Fruit fly (Drosophila melanogaster) whole organism, embryonic: ENCODE measurements around the gene Cyp4d14.

Source experiments
- Abd-B ChIP-seq: fragments of 200-800 bp; sonication (Bioruptor generic); optimal IDR thresholded peaks from 2 replicates; lab custom pipeline; 2018; ENCODE audit warnings: missing biosample characterization, mild to moderate bottlenecking, missing genetic modification characterization, moderate library complexity
- CG11456 ChIP-seq: fragments of 200-800 bp; sonication (Bioruptor generic); IDR thresholded peaks from 3 replicates; pipeline ENCODE4 v1.3.6; 2022; ENCODE audit warnings: missing biosample characterization, missing genetic modification characterization
- CG13775 ChIP-seq: fragments of 200-800 bp; sonication (Bioruptor generic); optimal IDR thresholded peaks from 3 replicates; lab custom pipeline; 2017; ENCODE audit warnings: missing biosample characterization, mild to moderate bottlenecking, missing genetic modification characterization
- CG15479 ChIP-seq: fragments of 200-800 bp; sonication (Bioruptor generic); optimal IDR thresholded peaks from 3 replicates; lab custom pipeline; 2019; ENCODE audit warnings: missing biosample characterization, mild to moderate bottlenecking, missing genetic modification characterization, moderate library complexity
- CG17359 ChIP-seq: fragments of 200-800 bp; sonication (Bioruptor generic); optimal IDR thresholded peaks from 3 replicates; lab custom pipeline; 2018; ENCODE audit warnings: missing biosample characterization, mild to moderate bottlenecking, missing genetic modification characterization, moderate library complexity
- CG17568 ChIP-seq: fragments of 200-800 bp; sonication (Bioruptor generic); optimal IDR thresholded peaks from 2 replicates; lab custom pipeline; 2018; ENCODE audit warnings: missing biosample characterization, mild to moderate bottlenecking, missing genetic modification characterization, moderate library complexity
- CG17802 ChIP-seq: fragments of 200-800 bp; sonication (Bioruptor generic); optimal IDR thresholded peaks from 2 replicates; lab custom pipeline; 2018; ENCODE audit warnings: missing biosample characterization, mild to moderate bottlenecking, missing genetic modification characterization, moderate library complexity
- CG1832 ChIP-seq: fragments of 200-800 bp; sonication (Bioruptor generic); optimal IDR thresholded peaks from 2 replicates; lab custom pipeline; 2017; ENCODE audit warnings: missing biosample characterization, mild to moderate bottlenecking, missing genetic modification characterization, inconsistent platforms
- CG2875 ChIP-seq: fragments of 200-800 bp; sonication (Bioruptor generic); optimal IDR thresholded peaks from 2 replicates; lab custom pipeline; 2017; ENCODE audit warnings: missing biosample characterization, mild to moderate bottlenecking, missing genetic modification characterization, missing genetic modification reagents
- CG2889 ChIP-seq: fragments of 200-800 bp; sonication (Bioruptor generic); IDR thresholded peaks from 3 replicates; pipeline ENCODE4 v1.3.6; 2022; ENCODE audit warnings: missing biosample characterization, missing genetic modification characterization
- CG6175 ChIP-seq: fragments of 200-800 bp; sonication (Bioruptor generic); IDR thresholded peaks from 3 replicates; pipeline ENCODE4 v1.3.6; 2022; ENCODE audit warnings: missing biosample characterization, missing genetic modification characterization
- CG6854 ChIP-seq: fragments of 200-800 bp; sonication (Bioruptor generic); optimal IDR thresholded peaks from 3 replicates; lab custom pipeline; 2017; ENCODE audit warnings: missing biosample characterization, mild to moderate bottlenecking, missing genetic modification characterization
- CG7357 ChIP-seq: fragments of 200-800 bp; sonication (Bioruptor generic); IDR thresholded peaks from 3 replicates; pipeline ENCODE4 v1.3.6; 2022; ENCODE audit warnings: missing biosample characterization, missing genetic modification characterization
- CG7372 ChIP-seq: fragments of 200-800 bp; sonication (Bioruptor generic); IDR thresholded peaks from 2 replicates; pipeline ENCODE4 v1.3.6; 2022; ENCODE audit warnings: missing biosample characterization, missing genetic modification characterization
- CG7928 ChIP-seq: fragments of 200-800 bp; sonication (Bioruptor generic); optimal IDR thresholded peaks from 2 replicates; lab custom pipeline; 2017; ENCODE audit warnings: missing biosample characterization, mild to moderate bottlenecking, missing genetic modification characterization
- CG8359 ChIP-seq: fragments of 200-800 bp; sonication (Bioruptor generic); optimal IDR thresholded peaks from 2 replicates; lab custom pipeline; 2017; ENCODE audit warnings: missing biosample characterization, mild to moderate bottlenecking, missing genetic modification characterization, borderline replicate concordance
- CG9797 ChIP-seq: fragments of 200-800 bp; sonication (Bioruptor generic); optimal IDR thresholded peaks from 3 replicates; lab custom pipeline; 2018; ENCODE audit warnings: missing biosample characterization, mild to moderate bottlenecking, missing genetic modification characterization
- CkIIα-i1 ChIP-seq: fragments of 200-800 bp; sonication (Bioruptor generic); IDR thresholded peaks from 2 replicates; pipeline ENCODE4 v1.3.6; 2022; ENCODE audit warnings: missing biosample characterization, missing genetic modification characterization
- CoRest ChIP-seq: fragments of 200-800 bp; sonication (Bioruptor generic); optimal IDR thresholded peaks from 3 replicates; lab custom pipeline; 2018; ENCODE audit warnings: missing biosample characterization, mild to moderate bottlenecking, missing genetic modification characterization, moderate library complexity
- D19B ChIP-seq: fragments of 200-800 bp; sonication (Bioruptor generic); optimal IDR thresholded peaks from 2 replicates; lab custom pipeline; 2017; ENCODE audit warnings: missing biosample characterization, mild to moderate bottlenecking, missing genetic modification characterization
- Fer3 ChIP-seq: fragments of 200-800 bp; sonication (Bioruptor generic); optimal IDR thresholded peaks from 2 replicates; lab custom pipeline; 2018; ENCODE audit warnings: missing biosample characterization, mild to moderate bottlenecking, missing genetic modification characterization, moderate library complexity
- Lhr ChIP-seq: fragments of 200-800 bp; sonication (Bioruptor generic); optimal IDR thresholded peaks from 3 replicates; lab custom pipeline; 2017; ENCODE audit warnings: mild to moderate bottlenecking, missing biosample characterization, missing genetic modification reagents, missing genetic modification characterization
- MTF-1 ChIP-seq: fragments of 200-800 bp; sonication (Bioruptor generic); optimal IDR thresholded peaks from 2 replicates; lab custom pipeline; 2018; ENCODE audit warnings: missing biosample characterization, mild to moderate bottlenecking, missing genetic modification characterization, borderline replicate concordance
- Side ChIP-seq: fragments of 200-800 bp; sonication (Bioruptor generic); optimal IDR thresholded peaks from 2 replicates; lab custom pipeline; 2016; ENCODE audit warnings: missing biosample characterization, missing genetic modification characterization
- Sin3A ChIP-seq: fragments of >200 bp; optimal IDR thresholded peaks from 2 replicates; lab custom pipeline; 2018
- Six4 ChIP-seq: fragments of 200-800 bp; sonication (Bioruptor generic); optimal IDR thresholded peaks from 2 replicates; lab custom pipeline; 2016; ENCODE audit warnings: missing biosample characterization, missing genetic modification characterization
- Sry-β ChIP-seq: fragments of 200-800 bp; sonication (Bioruptor generic); optimal IDR thresholded peaks from 2 replicates; lab custom pipeline; 2018; ENCODE audit warnings: missing biosample characterization, mild to moderate bottlenecking, missing genetic modification characterization, moderate library complexity
- Ssrp ChIP-seq: fragments of 200-800 bp; sonication (Bioruptor generic); optimal IDR thresholded peaks from 2 replicates; lab custom pipeline; 2018; ENCODE audit warnings: missing biosample characterization, mild to moderate bottlenecking, missing genetic modification characterization, moderate library complexity
- Taf1 ChIP-seq: fragments of 200-800 bp; sonication (Bioruptor generic); IDR thresholded peaks from 2 replicates; pipeline ENCODE4 v1.3.6; 2022; ENCODE audit warnings: missing biosample characterization, missing genetic modification characterization
- bbx ChIP-seq: fragments of 200-800 bp; sonication (Bioruptor generic); IDR thresholded peaks from 2 replicates; pipeline ENCODE4 v1.3.6; 2022; ENCODE audit warnings: missing biosample characterization, missing genetic modification characterization; ENCODE audit not compliant: partially characterized antibody
- cato ChIP-seq: fragments of 200-800 bp; sonication (Bioruptor generic); optimal IDR thresholded peaks from 2 replicates; lab custom pipeline; 2016; ENCODE audit warnings: missing biosample characterization, missing genetic modification characterization, borderline replicate concordance
- cg ChIP-seq: fragments of 200-800 bp; sonication (Bioruptor generic); optimal IDR thresholded peaks from 3 replicates; lab custom pipeline; 2019; ENCODE audit warnings: missing biosample characterization, mild to moderate bottlenecking, missing genetic modification characterization, moderate library complexity
- crc ChIP-seq: fragments of 200-800 bp; sonication (Bioruptor generic); optimal IDR thresholded peaks from 2 replicates; lab custom pipeline; 2016; ENCODE audit warnings: missing biosample characterization, missing genetic modification characterization
- da ChIP-seq: fragments of 200-800 bp; sonication (Bioruptor generic); optimal IDR thresholded peaks from 2 replicates; lab custom pipeline; 2016; ENCODE audit warnings: missing biosample characterization, missing genetic modification characterization
- disco-r ChIP-seq: fragments of 200-800 bp; sonication (Bioruptor generic); optimal IDR thresholded peaks from 2 replicates; lab custom pipeline; 2016; ENCODE audit warnings: missing biosample characterization, missing genetic modification characterization
- dmrt11E ChIP-seq: fragments of 200-800 bp; sonication (Bioruptor generic); optimal IDR thresholded peaks from 3 replicates; lab custom pipeline; 2018; ENCODE audit warnings: missing biosample characterization, mild to moderate bottlenecking, missing genetic modification characterization, moderate library complexity
- ewg ChIP-seq: fragments of 200-800 bp; sonication (Bioruptor generic); optimal IDR thresholded peaks from 3 replicates; lab custom pipeline; 2017; ENCODE audit warnings: mild to moderate bottlenecking, missing biosample characterization, missing genetic modification reagents, missing genetic modification characterization
- fd96Cb ChIP-seq: fragments of 200-800 bp; sonication (Bioruptor generic); optimal IDR thresholded peaks from 2 replicates; lab custom pipeline; 2018; ENCODE audit warnings: missing biosample characterization, mild to moderate bottlenecking, missing genetic modification characterization, moderate library complexity
- gt ChIP-seq: fragments of 200-800 bp; sonication (Bioruptor generic); IDR thresholded peaks from 2 replicates; pipeline ENCODE4 v1.3.6; 2022; ENCODE audit warnings: missing biosample characterization, missing genetic modification characterization
- insv ChIP-seq, 2 experiments: fragments of 200-800 bp; sonication (Bioruptor generic); optimal IDR thresholded peaks; 3 replicates each; lab custom pipeline; 2016 to 2018; ENCODE audit warnings: missing biosample characterization in 2 of 2, missing genetic modification characterization in 2 of 2
- jumu ChIP-seq: fragments of 200-800 bp; sonication (Bioruptor generic); optimal IDR thresholded peaks from 3 replicates; lab custom pipeline; 2016; ENCODE audit warnings: missing biosample characterization, missing genetic modification characterization
- lbe ChIP-seq: fragments of 200-800 bp; sonication (Bioruptor generic); optimal IDR thresholded peaks from 2 replicates; lab custom pipeline; 2016; ENCODE audit warnings: missing biosample characterization, mild to moderate bottlenecking, missing genetic modification characterization
- mld ChIP-seq: fragments of 200-800 bp; sonication (Bioruptor generic); IDR thresholded peaks from 3 replicates; pipeline ENCODE4 v1.3.6; 2022; ENCODE audit warnings: missing biosample characterization, missing genetic modification characterization; ENCODE audit not compliant: partially characterized antibody
- oc ChIP-seq: fragments of 200-800 bp; sonication (Bioruptor generic); optimal IDR thresholded peaks from 2 replicates; lab custom pipeline; 2018; ENCODE audit warnings: missing biosample characterization, mild to moderate bottlenecking, missing genetic modification characterization, moderate library complexity
- odd ChIP-seq: fragments of 200-800 bp; sonication (Bioruptor generic); optimal IDR thresholded peaks from 2 replicates; lab custom pipeline; 2017; ENCODE audit warnings: missing biosample characterization, mild to moderate bottlenecking, missing genetic modification characterization
- pros ChIP-seq: fragments of 200-800 bp; sonication (Bioruptor generic); optimal IDR thresholded peaks from 3 replicates; lab custom pipeline; 2019; ENCODE audit warnings: missing biosample characterization, mild to moderate bottlenecking, missing genetic modification characterization, moderate library complexity
- run ChIP-seq: fragments of 200-800 bp; sonication (Bioruptor generic); optimal IDR thresholded peaks from 3 replicates; lab custom pipeline; 2018; ENCODE audit warnings: missing biosample characterization, mild to moderate bottlenecking, missing genetic modification characterization
- scrt ChIP-seq: fragments of 200-800 bp; sonication (Bioruptor generic); optimal IDR thresholded peaks from 2 replicates; lab custom pipeline; 2018; ENCODE audit warnings: missing biosample characterization, mild to moderate bottlenecking, missing genetic modification characterization, moderate library complexity
- sqz ChIP-seq: fragments of 200-800 bp; sonication (Bioruptor generic); optimal IDR thresholded peaks from 3 replicates; lab custom pipeline; 2018; ENCODE audit warnings: missing biosample characterization, mild to moderate bottlenecking, missing genetic modification characterization
- trem ChIP-seq: fragments of 200-800 bp; optimal IDR thresholded peaks from 3 replicates; lab custom pipeline; 2019; ENCODE audit warnings: missing biosample characterization, mild to moderate bottlenecking, missing genetic modification characterization, moderate library complexity

Cyp4d14 gene

DNA sequence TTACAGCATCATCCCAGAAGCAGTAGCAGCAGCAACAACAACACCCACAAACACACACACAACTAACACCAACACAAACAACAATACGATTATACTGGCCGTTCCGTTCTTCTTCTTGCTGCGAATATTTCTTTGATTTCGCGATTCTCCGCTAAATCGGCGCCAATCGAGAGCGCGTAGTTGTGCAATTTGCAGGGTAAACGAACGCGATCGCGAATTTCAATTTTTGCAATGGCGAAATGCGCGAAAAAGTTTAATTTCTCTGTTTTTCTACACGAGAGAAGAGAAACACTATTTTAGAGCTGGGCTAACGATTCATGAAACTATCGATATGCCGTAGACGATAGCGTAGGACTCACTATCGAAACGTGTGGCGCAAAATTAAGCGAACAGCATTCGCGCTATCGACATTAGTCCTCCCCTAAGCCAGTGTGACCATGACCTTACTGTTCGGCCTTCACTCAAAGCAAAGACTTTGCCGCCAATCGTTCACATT, 16.4 kb downstream of the Cyp4d14 start, which contains the start of gene wapl (continued):
- no peak for TF ChIP-seq D19B (GFP tag; lab: Kevin White, UChicago)
- no peak for TF ChIP-seq Abd-B (GFP tag; lab: Kevin White, UChicago)
- no peak for TF ChIP-seq CG2889 (GFP tag; lab: Robert Waterston, UW)
- no peak for TF ChIP-seq disco-r
- no peak for TF ChIP-seq scrt (GFP tag; lab: Kevin White, UChicago)
- TF ChIP-seq CG8359 (GFP tag; lab: Kevin White, UChicago): no peak
- TF ChIP-seq da (GFP tag; lab: Kevin White, UChicago): no peak
- TF ChIP-seq CG15479 (GFP tag; lab: Kevin White, UChicago): peak; percentile 51
- no peak for TF ChIP-seq crc (GFP tag; lab: Kevin White, UChicago)
- no peak for TF ChIP-seq Ssrp
- no peak for TF ChIP-seq oc (tag; lab: Kevin White, UChicago)
- no peak for TF ChIP-seq insv (GFP tag; optimal IDR thresholded peaks at IDR 0.05; lab: Kevin White, UChicago)
- TF ChIP-seq CG7372 (GFP tag; lab: Robert Waterston, UW): no peak
- TF ChIP-seq cato (GFP tag; lab: Kevin White, UChicago): no peak
- TF ChIP-seq CG13775 (GFP tag; lab: Kevin White, UChicago): no peak
- TF ChIP-seq MTF-1: no peak
- no peak for TF ChIP-seq sqz (GFP tag; lab: Kevin White, UChicago)
- no peak for TF ChIP-seq CG7928 (GFP tag; lab: Kevin White, UChicago)
- peak; percentile 87 for TF ChIP-seq mld (GFP tag; lab: Robert Waterston, UW)
- TF ChIP-seq trem (tag; lab: Kevin White, UChicago): peak; percentile 75
- TF ChIP-seq ewg: no peak
- TF ChIP-seq CG6175 (GFP tag; lab: Robert Waterston, UW): no peak
- TF ChIP-seq CkIIα-i1 (GFP tag; lab: Robert Waterston, UW): no peak
- TF ChIP-seq CG2875 (GFP tag; lab: Kevin White, UChicago): no peak
- TF ChIP-seq fd96Cb: no peak
- no peak for TF ChIP-seq CG11456 (GFP tag; lab: Robert Waterston, UW)
- no peak for TF ChIP-seq Fer3 (tag; lab: Kevin White, UChicago)
- TF ChIP-seq run: no peak
- no peak for TF ChIP-seq CG6854 (GFP tag; lab: Kevin White, UChicago)
- TF ChIP-seq CG9797 (GFP tag; lab: Kevin White, UChicago): peak; percentile 85
- no peak for TF ChIP-seq CG7357 (GFP tag; lab: Robert Waterston, UW)
- TF ChIP-seq CoRest (tag; lab: Kevin White, UChicago): peak; percentile 6
- no peak for TF ChIP-seq CG17359 (tag; lab: Kevin White, UChicago)
- TF ChIP-seq Taf1: no peak
- peak; percentile 97 for TF ChIP-seq bbx (GFP tag; lab: Robert Waterston, UW)
- TF ChIP-seq Side: no peak
- TF ChIP-seq CG17568: no peak
- TF ChIP-seq cg: peak; percentile 61
- TF ChIP-seq CG17802 (tag; lab: Kevin White, UChicago): no peak
- TF ChIP-seq Sry-β (GFP tag; lab: Kevin White, UChicago): no peak
- peak; percentile 25 for TF ChIP-seq jumu (GFP tag; lab: Kevin White, UChicago)
- no peak for TF ChIP-seq lbe (GFP tag; lab: Kevin White, UChicago)
- TF ChIP-seq pros (GFP tag; lab: Kevin White, UChicago): no peak
- TF ChIP-seq gt (GFP tag; lab: Robert Waterston, UW): no peak
- TF ChIP-seq Six4 (GFP tag; lab: Kevin White, UChicago): no peak
- TF ChIP-seq dmrt11E: no peak
- TF ChIP-seq odd (GFP tag; lab: Kevin White, UChicago): no peak
- TF ChIP-seq Lhr (GFP tag; lab: Kevin White, UChicago): peak; percentile 67
- peak; percentile 82 for TF ChIP-seq Sin3A
- TF ChIP-seq CG1832 (GFP tag; lab: Kevin White, UChicago): no peak
